Worm (Caenorhabditis elegans) whole organism, early embryonic: ENCODE results near the gene ptr-24.

Source experiments
- B0310.2 ChIP-seq: sonication (generic microtip); optimal IDR thresholded peaks from 2 replicates; lab custom pipeline; 2016; ENCODE audit warnings: mild to moderate bottlenecking, missing genetic modification characterization, missing compliant biosample characterization
- F13C5.2 ChIP-seq: sonication (generic microtip); optimal IDR thresholded peaks from 2 replicates; lab custom pipeline; 2017; ENCODE audit warnings: mild to moderate bottlenecking, missing genetic modification characterization, inconsistent platforms, missing compliant biosample characterization
- aly-1 ChIP-seq: sonication (generic microtip); optimal IDR thresholded peaks from 2 replicates; lab custom pipeline; 2016; ENCODE audit warnings: missing genetic modification characterization, missing compliant biosample characterization
- ama-1 ChIP-seq: fragments of 150-350 bp; optimal IDR thresholded peaks from 2 replicates; lab custom pipeline; 2014
- ceh-13 ChIP-seq: fragments of 200-800 bp; sonication (Bioruptor generic); optimal IDR thresholded peaks from 2 replicates; lab custom pipeline; 2018; ENCODE audit warnings: mild to moderate bottlenecking, missing genetic modification characterization, missing compliant biosample characterization
- ceh-36 ChIP-seq: sonication (generic microtip); optimal IDR thresholded peaks from 2 replicates; lab custom pipeline; 2016; ENCODE audit warnings: missing genetic modification characterization, inconsistent platforms, missing compliant biosample characterization
- ets-7 ChIP-seq: sonication (generic microtip); optimal IDR thresholded peaks from 2 replicates; lab custom pipeline; 2016; ENCODE audit warnings: missing genotype, missing genetic modification characterization, missing compliant biosample characterization
- flt-1 ChIP-seq: fragments of 200-800 bp; sonication (Bioruptor generic); IDR thresholded peaks from 2 replicates; pipeline ENCODE4 v1.3.6; 2022; ENCODE audit warnings: missing genetic modification characterization, missing compliant biosample characterization
- hmbx-1 ChIP-seq: sonication (generic microtip); optimal IDR thresholded peaks from 2 replicates; lab custom pipeline; 2016; ENCODE audit warnings: mild to moderate bottlenecking, missing genetic modification characterization, missing compliant biosample characterization
- hmg-4 ChIP-seq: fragments of 200-800 bp; sonication (Bioruptor generic); optimal IDR thresholded peaks from 2 replicates; lab custom pipeline; 2018; ENCODE audit warnings: mild to moderate bottlenecking, missing genetic modification characterization, missing compliant biosample characterization
- hnd-1 ChIP-seq: sonication (generic microtip); optimal IDR thresholded peaks from 2 replicates; lab custom pipeline; 2016; ENCODE audit warnings: missing genetic modification characterization, missing compliant biosample characterization
- pes-1 ChIP-seq: fragments of 200-800 bp; sonication (Bioruptor generic); IDR thresholded peaks from 2 replicates; pipeline ENCODE4 v1.3.6; 2022; ENCODE audit warnings: missing genetic modification reagents, missing genetic modification characterization, missing compliant biosample characterization
- scrt-1 ChIP-seq: fragments of 200-800 bp; sonication (Bioruptor generic); IDR thresholded peaks from 2 replicates; pipeline ENCODE4 v1.3.6; 2022; ENCODE audit warnings: missing genetic modification characterization, missing compliant biosample characterization
- sea-1 ChIP-seq: fragments of 200-800 bp; sonication (Bioruptor generic); conservative IDR thresholded peaks from 2 replicates; pipeline ENCODE4 v1.3.6; 2022; ENCODE audit warnings: missing genetic modification characterization, missing compliant biosample characterization
- tbx-11 ChIP-seq: fragments of 200-800 bp; sonication (Bioruptor generic); IDR thresholded peaks from 2 replicates; pipeline ENCODE4 v1.3.6; 2022; ENCODE audit warnings: missing genetic modification characterization, missing compliant biosample characterization
- tbx-37 ChIP-seq: fragments of 200-800 bp; sonication (Bioruptor generic); conservative IDR thresholded peaks from 2 replicates; pipeline ENCODE4 v1.3.6; 2022; ENCODE audit warnings: missing genetic modification reagents, missing genetic modification characterization, missing compliant biosample characterization
- tra-4 ChIP-seq: sonication (generic microtip); optimal IDR thresholded peaks from 2 replicates; lab custom pipeline; 2017; ENCODE audit warnings: missing genetic modification characterization, missing compliant biosample characterization

The ptr-24 gene

DNA sequence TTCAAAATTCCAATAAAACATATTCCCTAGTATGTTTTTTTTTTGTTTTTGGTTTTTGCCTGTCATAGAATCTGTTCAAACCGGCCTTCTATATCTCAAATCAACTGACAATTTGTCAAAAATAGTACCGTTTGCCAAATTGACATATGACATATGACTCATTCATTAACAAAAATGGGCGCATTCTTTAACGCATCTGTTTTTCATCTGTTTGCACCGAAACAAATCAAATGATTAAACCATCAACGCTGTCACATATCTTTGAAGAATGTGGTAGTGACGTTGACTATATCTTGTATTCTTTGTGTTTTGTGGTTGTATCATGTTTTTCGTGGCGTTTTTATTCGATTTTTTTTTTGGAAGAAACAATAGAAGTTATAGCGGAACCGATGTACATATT is 22.7 kb upstream of the ptr-24 start:
- TF ChIP-seq pes-1 (GFP tag; lab: Robert Waterston, UW) (no peak), hnd-1 (no peak), sea-1 (GFP tag; lab: Robert Waterston, UW) (no peak), ceh-13 (GFP tag; lab: Kevin White, UChicago) (no peak), tbx-37 (no peak), scrt-1 (no peak), ets-7 (tag; lab: Kevin White, UChicago) (no peak), ceh-36 (no peak), aly-1 (tag; lab: Kevin White, UChicago) (no peak), hmbx-1 (tag; lab: Kevin White, UChicago) (no peak), tra-4 (tag; lab: Kevin White, UChicago) (no peak), ama-1 (no peak)

DNA sequence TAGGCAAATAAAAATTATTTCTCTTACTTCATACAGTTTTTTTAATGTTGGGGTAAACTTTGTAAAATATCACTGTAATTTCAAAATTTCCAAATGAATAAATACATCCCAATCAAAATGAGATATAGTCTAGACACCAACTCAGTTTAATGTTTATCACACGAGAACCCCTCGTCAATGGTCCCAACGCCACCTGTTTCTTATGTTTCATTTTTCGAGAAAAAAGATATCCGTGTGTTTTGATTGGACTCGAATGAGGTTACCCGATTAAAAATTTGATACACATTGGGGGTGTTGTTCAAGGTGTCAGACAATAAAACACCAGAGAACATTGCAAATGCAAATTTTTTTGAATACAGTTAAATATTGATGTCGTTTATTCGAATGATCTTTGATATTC is 20.3 kb upstream of the ptr-24 start:
- TF ChIP-seq ceh-13 (GFP tag; lab: Kevin White, UChicago) = no peak

DNA sequence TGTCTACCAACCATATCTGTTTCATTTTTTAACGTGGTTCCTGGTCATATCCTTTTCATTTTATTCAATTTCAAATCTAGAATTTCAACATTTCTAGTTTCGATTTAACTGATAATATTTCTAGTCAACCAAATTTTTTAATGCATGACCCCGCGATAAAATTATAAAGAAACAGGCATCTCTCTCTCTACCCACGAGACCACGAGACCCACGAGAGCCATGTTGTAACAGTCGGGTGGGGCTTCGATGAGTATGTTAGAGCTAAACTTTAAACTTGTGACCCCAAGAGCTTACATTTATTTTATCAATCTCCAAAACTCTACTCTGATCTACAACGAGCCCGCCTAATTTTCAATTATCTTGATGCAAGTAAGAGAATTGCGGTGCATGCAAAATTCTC is 19.5 kb upstream of the ptr-24 start:
- TF ChIP-seq hmbx-1 (tag; lab: Kevin White, UChicago) = no peak
- no peak for TF ChIP-seq B0310.2 (tag; lab: Kevin White, UChicago)
- TF ChIP-seq hmg-4 (GFP tag; lab: Kevin White, UChicago) = no peak
- TF ChIP-seq scrt-1 = no peak
- no peak for TF ChIP-seq sea-1 (GFP tag; lab: Robert Waterston, UW)
- no peak for TF ChIP-seq flt-1 (GFP tag; lab: Robert Waterston, UW)
- TF ChIP-seq ama-1 = no peak
- TF ChIP-seq ceh-13 (GFP tag; lab: Kevin White, UChicago) = no peak
- no peak for TF ChIP-seq tra-4 (tag; lab: Kevin White, UChicago)
- no peak for TF ChIP-seq tbx-11 (GFP tag; lab: Robert Waterston, UW)

DNA sequence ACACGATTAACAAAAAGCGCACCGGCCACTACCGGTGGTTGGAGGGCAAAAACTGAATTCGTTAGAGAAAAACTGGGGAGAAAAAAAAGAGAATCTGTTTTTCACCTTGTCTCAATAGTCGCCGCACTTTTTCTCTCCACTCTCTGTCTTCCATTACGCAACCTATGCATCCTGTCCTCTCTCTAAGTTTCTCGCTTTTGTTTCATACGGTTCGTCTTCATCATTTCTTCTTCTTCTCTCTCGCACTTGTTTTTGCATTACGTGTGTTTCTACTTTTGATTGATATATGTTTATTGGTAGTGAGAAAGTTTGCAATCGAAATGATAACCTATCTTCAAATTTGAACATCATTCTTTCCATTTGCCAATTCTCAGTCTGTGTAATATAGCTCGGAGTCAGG is 17.3 kb upstream of the ptr-24 start:
- TF ChIP-seq sea-1 (GFP tag; lab: Robert Waterston, UW) = no peak
- TF ChIP-seq hmg-4 (GFP tag; lab: Kevin White, UChicago) = no peak
- no peak for TF ChIP-seq hnd-1
- no peak for TF ChIP-seq pes-1 (GFP tag; lab: Robert Waterston, UW)
- no peak for TF ChIP-seq aly-1 (tag; lab: Kevin White, UChicago)
- TF ChIP-seq ama-1 = no peak
- TF ChIP-seq flt-1 (GFP tag; lab: Robert Waterston, UW) = no peak
- no peak for TF ChIP-seq hmbx-1 (tag; lab: Kevin White, UChicago)
- no peak for TF ChIP-seq B0310.2 (tag; lab: Kevin White, UChicago)

DNA sequence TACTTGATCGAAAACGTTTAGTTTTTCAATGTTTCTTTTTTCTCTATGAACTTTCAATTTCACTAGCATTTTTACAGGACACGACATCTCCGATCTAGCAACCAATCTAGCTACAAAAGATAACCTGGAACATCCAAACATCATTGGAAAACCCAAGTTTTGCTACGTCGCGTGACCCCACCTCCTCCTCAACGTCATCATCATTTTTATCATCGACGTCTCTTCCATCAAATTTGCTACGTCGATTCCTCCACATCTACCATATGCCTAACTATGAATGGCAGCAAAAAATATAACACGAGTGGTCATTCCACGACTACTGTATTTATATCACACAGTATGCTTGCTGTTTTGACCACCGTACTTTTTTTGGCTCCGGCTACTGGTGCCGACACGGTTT is 14.9 kb upstream of the ptr-24 start, which contains the start of gene F46G10.2:
Gene F46G10.2 (plus strand): TSS at position 78 of the 400 bp plus-strand sequence.
- TF ChIP-seq ama-1 = no peak
- TF ChIP-seq hnd-1 = no peak
- TF ChIP-seq F13C5.2 (tag; lab: Kevin White, UChicago) = no peak
- TF ChIP-seq pes-1 (GFP tag; lab: Robert Waterston, UW) = no peak
- TF ChIP-seq B0310.2 (tag; lab: Kevin White, UChicago) = no peak
- no peak for TF ChIP-seq aly-1 (tag; lab: Kevin White, UChicago)
- TF ChIP-seq hmbx-1 (tag; lab: Kevin White, UChicago) = no peak
- no peak for TF ChIP-seq flt-1 (GFP tag; lab: Robert Waterston, UW)
- TF ChIP-seq tbx-37 = no peak
- TF ChIP-seq sea-1 (GFP tag; lab: Robert Waterston, UW) = no peak
- TF ChIP-seq tra-4 (tag; lab: Kevin White, UChicago) = no peak
- TF ChIP-seq hmg-4 (GFP tag; lab: Kevin White, UChicago) = no peak

DNA sequence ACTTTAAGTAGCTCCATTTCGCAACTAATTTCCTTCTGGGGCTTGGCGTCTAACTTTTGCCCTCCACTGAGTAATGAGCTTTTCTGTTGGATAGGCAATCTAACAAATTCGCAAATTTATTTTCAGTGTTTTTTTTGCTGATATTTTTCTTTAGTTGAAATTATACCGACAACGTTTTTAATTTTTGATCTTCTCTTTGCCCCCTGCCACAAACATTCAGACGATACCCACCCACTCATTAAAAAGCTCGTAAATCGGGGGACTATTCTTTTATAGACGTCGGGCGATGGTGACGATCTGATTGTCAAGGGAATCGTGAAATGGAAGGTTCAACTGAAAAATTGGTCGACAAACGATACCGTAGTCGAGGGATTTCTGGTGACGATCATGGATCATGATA is 14.1 kb upstream of the ptr-24 start:
- TF ChIP-seq aly-1 (tag; lab: Kevin White, UChicago) (no peak), B0310.2 (tag; lab: Kevin White, UChicago) (no peak), pes-1 (GFP tag; lab: Robert Waterston, UW) (no peak)

DNA sequence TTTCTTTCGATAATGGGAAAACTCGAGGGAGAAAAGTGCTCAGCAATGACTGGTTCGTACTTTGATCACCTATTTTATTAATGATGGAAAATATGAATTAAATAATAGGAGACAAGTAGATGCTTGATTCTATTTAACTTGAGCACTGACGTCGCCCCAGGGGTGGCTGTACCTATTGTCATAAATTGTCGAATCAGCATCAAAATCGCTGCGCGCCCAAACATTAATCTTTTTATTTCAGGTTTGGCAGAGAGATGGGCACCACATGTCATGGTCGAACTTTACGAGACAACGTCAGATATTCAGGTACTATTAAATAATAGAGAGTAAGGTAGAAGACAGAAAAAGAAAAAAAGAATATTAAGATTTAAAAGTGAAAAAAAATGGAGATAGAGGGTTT is 13.5 kb upstream of the ptr-24 start:
- TF ChIP-seq ets-7 (tag; lab: Kevin White, UChicago) (no peak), sea-1 (GFP tag; lab: Robert Waterston, UW) (no peak), F13C5.2 (tag; lab: Kevin White, UChicago) (no peak), scrt-1 (no peak), tra-4 (tag; lab: Kevin White, UChicago) (no peak), flt-1 (GFP tag; lab: Robert Waterston, UW) (no peak), pes-1 (GFP tag; lab: Robert Waterston, UW) (no peak), ceh-13 (GFP tag; lab: Kevin White, UChicago) (no peak), aly-1 (tag; lab: Kevin White, UChicago) (no peak), hnd-1 (no peak), ceh-36 (no peak), hmbx-1 (tag; lab: Kevin White, UChicago) (no peak), tbx-11 (GFP tag; lab: Robert Waterston, UW) (no peak), hmg-4 (GFP tag; lab: Kevin White, UChicago) (no peak)

DNA sequence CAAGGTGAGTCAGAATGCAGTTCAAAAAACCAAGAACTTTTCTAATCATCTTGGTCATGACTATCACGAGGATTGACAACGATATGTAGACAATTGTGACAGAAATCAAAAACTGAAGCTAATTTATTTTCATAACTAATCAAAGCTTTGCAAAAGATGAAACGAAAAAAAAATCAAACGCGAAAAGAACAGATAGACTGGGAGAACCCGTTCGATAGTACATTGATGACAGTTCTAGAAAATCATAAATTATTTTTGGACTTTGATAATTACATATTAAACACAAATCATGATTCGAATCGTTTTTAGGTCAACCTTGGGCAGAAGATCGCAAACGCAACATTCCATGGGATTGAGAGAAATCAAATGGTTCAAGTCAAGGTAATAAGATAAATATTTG is 12.8 kb upstream of the ptr-24 start:
- TF ChIP-seq sea-1 (GFP tag; lab: Robert Waterston, UW) (no peak), ceh-13 (GFP tag; lab: Kevin White, UChicago) (no peak), F13C5.2 (tag; lab: Kevin White, UChicago) (no peak), aly-1 (tag; lab: Kevin White, UChicago) (no peak), tbx-11 (GFP tag; lab: Robert Waterston, UW) (no peak), ama-1 (no peak), ceh-36 (no peak), tra-4 (tag; lab: Kevin White, UChicago) (no peak), hmg-4 (GFP tag; lab: Kevin White, UChicago) (no peak), pes-1 (GFP tag; lab: Robert Waterston, UW) (no peak), hnd-1 (no peak), ets-7 (tag; lab: Kevin White, UChicago) (no peak), flt-1 (GFP tag; lab: Robert Waterston, UW) (no peak), scrt-1 (no peak), tbx-37 (no peak), hmbx-1 (tag; lab: Kevin White, UChicago) (no peak), B0310.2 (tag; lab: Kevin White, UChicago) (no peak)
